Fruit fly (Drosophila melanogaster) whole organism, embryonic: ENCODE data around the gene CG13096.

Experiments
- Antp ChIP-seq: fragments of 200-800 bp; sonication (Bioruptor generic); optimal IDR thresholded peaks from 3 replicates; lab custom pipeline; 2016; ENCODE audit warnings: missing biosample characterization, missing genetic modification characterization
- B-H1 ChIP-seq: fragments of 200-800 bp; sonication (Bioruptor generic); IDR thresholded peaks from 3 replicates; pipeline ENCODE4 v1.3.6; 2022; ENCODE audit warnings: missing biosample characterization, missing genetic modification characterization
- Bdp1 ChIP-seq: fragments of 200-800 bp; sonication (Bioruptor generic); optimal IDR thresholded peaks from 3 replicates; lab custom pipeline; 2016; ENCODE audit warnings: missing biosample characterization, missing genetic modification characterization
- CG11085 ChIP-seq: fragments of 200-800 bp; sonication (Bioruptor generic); IDR thresholded peaks from 2 replicates; pipeline ENCODE4 v1.3.6; 2022; ENCODE audit warnings: missing biosample characterization, missing genetic modification characterization
- CG11695 ChIP-seq: fragments of 200-800 bp; sonication (Bioruptor generic); IDR thresholded peaks from 3 replicates; pipeline ENCODE4 v1.3.6; 2022; ENCODE audit warnings: missing biosample characterization, missing genetic modification characterization
- CG11723 ChIP-seq: fragments of 200-800 bp; sonication (Bioruptor generic); optimal IDR thresholded peaks from 2 replicates; lab custom pipeline; 2017; ENCODE audit warnings: missing biosample characterization, mild to moderate bottlenecking, missing genetic modification characterization
- CG12155 ChIP-seq: fragments of 200-800 bp; sonication (Bioruptor generic); optimal IDR thresholded peaks from 3 replicates; lab custom pipeline; 2016; ENCODE audit warnings: missing biosample characterization, missing genetic modification characterization
- CG12659 ChIP-seq: fragments of 200-800 bp; sonication (Bioruptor generic); optimal IDR thresholded peaks from 3 replicates; lab custom pipeline; 2017; ENCODE audit warnings: mild to moderate bottlenecking, missing biosample characterization, missing genetic modification reagents, missing genetic modification characterization
- CG14860 ChIP-seq: fragments of 200-800 bp; sonication (Bioruptor generic); IDR thresholded peaks from 3 replicates; pipeline ENCODE4 v1.3.6; 2022; ENCODE audit warnings: missing biosample characterization, missing genetic modification characterization; ENCODE audit not compliant: partially characterized antibody
- CG1603 ChIP-seq: fragments of 200-800 bp; sonication (Bioruptor generic); optimal IDR thresholded peaks from 2 replicates; lab custom pipeline; 2019; ENCODE audit warnings: missing biosample characterization, mild to moderate bottlenecking, missing genetic modification characterization, moderate library complexity
- CG16779 ChIP-seq: fragments of 200-800 bp; sonication (Bioruptor generic); IDR thresholded peaks from 2 replicates; pipeline ENCODE4 v1.3.6; 2022; ENCODE audit warnings: missing biosample characterization, missing genetic modification characterization
- CG17385 ChIP-seq: fragments of 200-800 bp; sonication (Bioruptor generic); optimal IDR thresholded peaks from 3 replicates; lab custom pipeline; 2018; ENCODE audit warnings: missing biosample characterization, mild to moderate bottlenecking, missing genetic modification characterization
- CG18476 ChIP-seq: fragments of 200-800 bp; sonication (Bioruptor generic); optimal IDR thresholded peaks from 2 replicates; lab custom pipeline; 2016; ENCODE audit warnings: missing biosample characterization, mild to moderate bottlenecking, missing genetic modification characterization
- CG2712 ChIP-seq: fragments of 200-800 bp; optimal IDR thresholded peaks from 3 replicates; lab custom pipeline; 2019; ENCODE audit warnings: missing biosample characterization, mild to moderate bottlenecking, missing genetic modification characterization, moderate library complexity
- CG30431 ChIP-seq: fragments of 200-800 bp; sonication (Bioruptor generic); optimal IDR thresholded peaks from 2 replicates; lab custom pipeline; 2017; ENCODE audit warnings: missing biosample characterization, missing genetic modification characterization
- CG33213 ChIP-seq: fragments of 200-800 bp; sonication (Bioruptor generic); optimal IDR thresholded peaks from 3 replicates; lab custom pipeline; 2016; ENCODE audit warnings: missing biosample characterization, missing genetic modification characterization
- CG7745 ChIP-seq: fragments of 200-800 bp; sonication (Bioruptor generic); optimal IDR thresholded peaks from 2 replicates; lab custom pipeline; 2018; ENCODE audit warnings: missing biosample characterization, mild to moderate bottlenecking, missing genetic modification characterization, moderate library complexity
- CG8281 ChIP-seq: fragments of 200-800 bp; sonication (Bioruptor generic); optimal IDR thresholded peaks from 2 replicates; lab custom pipeline; 2018; ENCODE audit warnings: missing biosample characterization, mild to moderate bottlenecking, missing genetic modification characterization, moderate library complexity
- Dad ChIP-seq: fragments of 200-800 bp; sonication (Bioruptor generic); optimal IDR thresholded peaks from 3 replicates; lab custom pipeline; 2016; ENCODE audit warnings: missing biosample characterization, missing genetic modification characterization
- Drgx ChIP-seq: fragments of 200-800 bp; sonication (Bioruptor generic); IDR thresholded peaks from 2 replicates; pipeline ENCODE4 v1.3.6; 2022; ENCODE audit warnings: missing biosample characterization, missing genetic modification characterization
- Elba2 ChIP-seq: fragments of 200-800 bp; sonication (Bioruptor generic); optimal IDR thresholded peaks from 3 replicates; lab custom pipeline; 2016; ENCODE audit warnings: missing biosample characterization, missing genetic modification characterization
- Fer1 ChIP-seq: fragments of 200-800 bp; sonication (Bioruptor generic); optimal IDR thresholded peaks from 2 replicates; lab custom pipeline; 2017; ENCODE audit warnings: missing biosample characterization, mild to moderate bottlenecking, missing genetic modification characterization
- Hsf ChIP-seq: fragments of 200-800 bp; sonication (Bioruptor generic); optimal IDR thresholded peaks from 3 replicates; lab custom pipeline; 2016; ENCODE audit warnings: missing biosample characterization, missing genetic modification characterization
- Lhr ChIP-seq: fragments of 200-800 bp; sonication (Bioruptor generic); optimal IDR thresholded peaks from 3 replicates; lab custom pipeline; 2017; ENCODE audit warnings: mild to moderate bottlenecking, missing biosample characterization, missing genetic modification reagents, missing genetic modification characterization
- MTF-1 ChIP-seq: fragments of 200-800 bp; sonication (Bioruptor generic); optimal IDR thresholded peaks from 2 replicates; lab custom pipeline; 2018; ENCODE audit warnings: missing biosample characterization, mild to moderate bottlenecking, missing genetic modification characterization, borderline replicate concordance
- Optix ChIP-seq: fragments of 200-800 bp; sonication (Bioruptor generic); IDR thresholded peaks from 3 replicates; pipeline ENCODE4 v1.3.6; 2022; ENCODE audit warnings: missing biosample characterization, missing genetic modification characterization
- Rx ChIP-seq: fragments of 200-800 bp; sonication (Bioruptor generic); IDR thresholded peaks from 2 replicates; pipeline ENCODE4 v1.3.6; 2022; ENCODE audit warnings: missing biosample characterization, missing genetic modification characterization
- Sox100B ChIP-seq: fragments of 200-800 bp; sonication (Bioruptor generic); optimal IDR thresholded peaks from 3 replicates; lab custom pipeline; 2018; ENCODE audit warnings: missing biosample characterization, mild to moderate bottlenecking, missing genetic modification characterization
- Trl ChIP-seq, 3 experiments: fragments of >200 bp in 2 of 3; fragments of 200-800 bp in 1 of 3; sonication (Bioruptor generic) in 1 of 3; optimal IDR thresholded peaks; 2 replicates in 1 of 3; 3 replicates in 2 of 3; lab custom pipeline; 2016 to 2017; ENCODE audit warnings: missing biosample characterization in 1 of 3, missing genetic modification characterization in 1 of 3
- Usf ChIP-seq: fragments of 200-800 bp; sonication (Bioruptor generic); optimal IDR thresholded peaks from 2 replicates; lab custom pipeline; 2017; ENCODE audit warnings: missing genotype, missing biosample characterization, missing genetic modification characterization
- aop ChIP-seq: fragments of 200-800 bp; sonication (Bioruptor generic); IDR thresholded peaks from 2 replicates; pipeline ENCODE4 v1.3.6; 2022; ENCODE audit warnings: missing biosample characterization, missing genetic modification characterization
- az2 ChIP-seq: fragments of 200-800 bp; sonication (Bioruptor generic); optimal IDR thresholded peaks from 3 replicates; lab custom pipeline; 2016; ENCODE audit warnings: missing biosample characterization, missing genetic modification characterization
- chn ChIP-seq: fragments of 200-800 bp; sonication (Bioruptor generic); optimal IDR thresholded peaks from 2 replicates; lab custom pipeline; 2016; ENCODE audit warnings: missing biosample characterization, missing genetic modification characterization
- corto ChIP-seq: fragments of 200-800 bp; sonication (Bioruptor generic); optimal IDR thresholded peaks from 2 replicates; lab custom pipeline; 2016; ENCODE audit warnings: missing biosample characterization, mild to moderate bottlenecking, missing genetic modification characterization, moderate library complexity
- da ChIP-seq: fragments of 200-800 bp; sonication (Bioruptor generic); optimal IDR thresholded peaks from 2 replicates; lab custom pipeline; 2016; ENCODE audit warnings: missing biosample characterization, missing genetic modification characterization
- dimm ChIP-seq: fragments of 200-800 bp; sonication (Bioruptor generic); IDR thresholded peaks from 2 replicates; pipeline ENCODE4 v1.3.6; 2022; ENCODE audit warnings: missing biosample characterization, missing genetic modification characterization
- gcm ChIP-seq: fragments of 200-800 bp; sonication (Bioruptor generic); optimal IDR thresholded peaks from 2 replicates; lab custom pipeline; 2019; ENCODE audit warnings: missing biosample characterization, mild to moderate bottlenecking, missing genetic modification characterization, moderate library complexity
- hbn ChIP-seq: fragments of 200-800 bp; sonication (Bioruptor generic); IDR thresholded peaks from 2 replicates; pipeline ENCODE4 v1.3.6; 2022; ENCODE audit warnings: missing biosample characterization, missing genetic modification characterization; ENCODE audit not compliant: partially characterized antibody
- hkb ChIP-seq, 2 experiments: fragments of 200-800 bp in 1 of 2; fragments of >200 bp in 1 of 2; sonication (Bioruptor generic) in 1 of 2; IDR thresholded peaks in 1 of 2; optimal IDR thresholded peaks in 1 of 2; 2 replicates each; pipeline versions ENCODE4 v1.3.6 to Lab custom; 2017 to 2022; ENCODE audit warnings: missing biosample characterization in 1 of 2, missing genetic modification characterization in 1 of 2
- kay ChIP-seq: fragments of 200-800 bp; sonication (Bioruptor generic); optimal IDR thresholded peaks from 2 replicates; lab custom pipeline; 2016; ENCODE audit warnings: missing biosample characterization, missing genetic modification characterization
- klu ChIP-seq: fragments of 200-800 bp; sonication (Bioruptor generic); IDR thresholded peaks from 2 replicates; pipeline ENCODE4 v1.3.6; 2022; ENCODE audit warnings: missing biosample characterization, missing genetic modification characterization
- knrl ChIP-seq: fragments of 200-800 bp; sonication (Bioruptor generic); IDR thresholded peaks from 3 replicates; pipeline ENCODE4 v1.3.6; 2022; ENCODE audit warnings: missing biosample characterization, missing genetic modification characterization; ENCODE audit not compliant: partially characterized antibody
- mirr ChIP-seq: fragments of 200-800 bp; sonication (Bioruptor generic); optimal IDR thresholded peaks from 3 replicates; lab custom pipeline; 2018; ENCODE audit warnings: missing biosample characterization, mild to moderate bottlenecking, missing genetic modification characterization
- pzg ChIP-seq: fragments of 200-800 bp; sonication (Bioruptor generic); optimal IDR thresholded peaks from 3 replicates; lab custom pipeline; 2018; ENCODE audit warnings: missing biosample characterization, mild to moderate bottlenecking, missing genetic modification characterization, moderate library complexity
- ro ChIP-seq: fragments of 200-800 bp; sonication (Bioruptor generic); IDR thresholded peaks from 2 replicates; pipeline ENCODE4 v1.3.6; 2022; ENCODE audit warnings: missing biosample characterization, missing genetic modification characterization
- salm ChIP-seq: fragments of 200-800 bp; sonication (Bioruptor generic); optimal IDR thresholded peaks from 2 replicates; lab custom pipeline; 2018; ENCODE audit warnings: missing biosample characterization, mild to moderate bottlenecking, missing genetic modification characterization
- shn ChIP-seq: fragments of 200-800 bp; sonication (Bioruptor generic); optimal IDR thresholded peaks from 3 replicates; lab custom pipeline; 2016; ENCODE audit warnings: missing biosample characterization, missing genetic modification characterization
- slbo ChIP-seq: fragments of 200-800 bp; sonication (Bioruptor generic); IDR thresholded peaks from 2 replicates; pipeline ENCODE4 v1.3.6; 2022; ENCODE audit warnings: missing biosample characterization, missing genetic modification characterization
- ssp ChIP-seq: fragments of 200-800 bp; sonication (Bioruptor generic); IDR thresholded peaks from 2 replicates; pipeline ENCODE4 v1.3.6; 2022; ENCODE audit warnings: missing biosample characterization, missing genetic modification characterization
- tll ChIP-seq, 2 experiments: fragments of 200-800 bp in 1 of 2; fragments of >200 bp in 1 of 2; sonication (Bioruptor generic) in 1 of 2; optimal IDR thresholded peaks; 2 replicates each; lab custom pipeline; 2017 to 2019; ENCODE audit warnings: missing biosample characterization in 2 of 2, missing genetic modification characterization in 2 of 2, mild to moderate bottlenecking in 1 of 2, moderate library complexity in 1 of 2

Gene CG13096

dm6 chr2L:8464107-8464582 is 47.5 kb downstream of the CG13096 start, which contains the start of gene prg (continued):
- TF ChIP-seq Fer1 (GFP tag; lab: Kevin White, UChicago) (peak; percentile 79), kay (GFP tag; lab: Kevin White, UChicago) (peak; percentile 56), CG12659 (GFP tag; lab: Kevin White, UChicago) (peak; percentile 70), shn (GFP tag; lab: Kevin White, UChicago) (peak; percentile 31), corto (GFP tag; lab: Kevin White, UChicago) (no peak), slbo (GFP tag; lab: Robert Waterston, UW) (peak; percentile 66), CG7745 (tag; lab: Kevin White, UChicago) (no peak), Antp (GFP tag; lab: Kevin White, UChicago) (peak; percentile 56), CG8281 (tag; lab: Kevin White, UChicago) (peak; percentile 26), CG1603 (tag; lab: Kevin White, UChicago) (peak; percentile 57), CG18476 (GFP tag; lab: Kevin White, UChicago) (peak; percentile 85), mirr (GFP tag; lab: Kevin White, UChicago) (peak; percentile 3), az2 (GFP tag; lab: Kevin White, UChicago) (peak; percentile 54), Trl (optimal IDR thresholded peaks at IDR 0.05; lab: Kevin White, UChicago) (no peak), Trl (GFP tag; optimal IDR thresholded peaks at IDR 0.05; lab: Kevin White, UChicago) (peak; percentile 74), MTF-1 (GFP tag; lab: Kevin White, UChicago) (no peak), CG17385 (GFP tag; lab: Kevin White, UChicago) (peak; percentile 66), CG11723 (GFP tag; lab: Kevin White, UChicago) (peak; percentile 21), Drgx (GFP tag; lab: Robert Waterston, UW) (no peak), Elba2 (peak; percentile 25), CG11085 (GFP tag; lab: Robert Waterston, UW) (peak; percentile 12; the same call in 1 of the 2 replicates), chn (GFP tag; lab: Kevin White, UChicago) (peak; percentile 33), CG12155 (GFP tag; lab: Kevin White, UChicago) (peak; percentile 45), Hsf (GFP tag; lab: Kevin White, UChicago) (peak; percentile 79), aop (GFP tag; lab: Robert Waterston, UW) (no peak), ro (GFP tag; lab: Robert Waterston, UW) (no peak), ssp (GFP tag; lab: Robert Waterston, UW) (no peak), CG30431 (GFP tag; lab: Kevin White, UChicago) (no peak), dimm (no peak), B-H1 (GFP tag; lab: Robert Waterston, UW) (no peak), Rx (no peak), CG2712 (peak; percentile 71), Dad (GFP tag; lab: Kevin White, UChicago) (peak; percentile 60), Usf (GFP tag; lab: Kevin White, UChicago) (no peak), gcm (GFP tag; lab: Kevin White, UChicago) (peak; percentile 45), Optix (no peak), da (no peak), hbn (GFP tag; lab: Robert Waterston, UW) (peak; percentile 98), tll (GFP tag; optimal IDR thresholded peaks at IDR 0.05; lab: Kevin White, UChicago) (no peak), CG33213 (GFP tag; lab: Kevin White, UChicago) (peak; percentile 46), Lhr (peak; percentile 42), klu (GFP tag; lab: Robert Waterston, UW) (no peak), knrl (peak; percentile 90), salm (no peak), CG14860 (GFP tag; lab: Robert Waterston, UW) (peak; percentile 94), Bdp1 (GFP tag; lab: Kevin White, UChicago) (no peak), CG11695 (GFP tag; lab: Robert Waterston, UW) (peak; percentile 53; the same call in 2 of the 3 replicates), pzg (peak; percentile 59), CG16779 (0 out of 2 replicates have a peak, but pooled peaks have one; percentile 58), Sox100B (peak; percentile 75), hkb (optimal IDR thresholded peaks at IDR 0.05; lab: Kevin White, UChicago) (no peak), hkb (GFP tag; IDR thresholded peaks at IDR 0.05; lab: Robert Waterston, UW) (peak; percentile 79)
